Worm (Caenorhabditis elegans) whole organism, early embryonic: ENCODE data around the gene dct-11.

ENCODE experiments used
- B0310.2 ChIP-seq: sonication (generic microtip); optimal IDR thresholded peaks from 2 replicates; lab custom pipeline; 2016; ENCODE audit warnings: mild to moderate bottlenecking, missing genetic modification characterization, missing compliant biosample characterization
- F13C5.2 ChIP-seq: sonication (generic microtip); optimal IDR thresholded peaks from 2 replicates; lab custom pipeline; 2017; ENCODE audit warnings: mild to moderate bottlenecking, missing genetic modification characterization, inconsistent platforms, missing compliant biosample characterization
- aly-1 ChIP-seq: sonication (generic microtip); optimal IDR thresholded peaks from 2 replicates; lab custom pipeline; 2016; ENCODE audit warnings: missing genetic modification characterization, missing compliant biosample characterization
- ama-1 ChIP-seq: fragments of 150-350 bp; optimal IDR thresholded peaks from 2 replicates; lab custom pipeline; 2014
- ceh-13 ChIP-seq: fragments of 200-800 bp; sonication (Bioruptor generic); optimal IDR thresholded peaks from 2 replicates; lab custom pipeline; 2018; ENCODE audit warnings: mild to moderate bottlenecking, missing genetic modification characterization, missing compliant biosample characterization
- ceh-36 ChIP-seq: sonication (generic microtip); optimal IDR thresholded peaks from 2 replicates; lab custom pipeline; 2016; ENCODE audit warnings: missing genetic modification characterization, inconsistent platforms, missing compliant biosample characterization
- ets-7 ChIP-seq: sonication (generic microtip); optimal IDR thresholded peaks from 2 replicates; lab custom pipeline; 2016; ENCODE audit warnings: missing genotype, missing genetic modification characterization, missing compliant biosample characterization
- flt-1 ChIP-seq: fragments of 200-800 bp; sonication (Bioruptor generic); IDR thresholded peaks from 2 replicates; pipeline ENCODE4 v1.3.6; 2022; ENCODE audit warnings: missing genetic modification characterization, missing compliant biosample characterization
- hmbx-1 ChIP-seq: sonication (generic microtip); optimal IDR thresholded peaks from 2 replicates; lab custom pipeline; 2016; ENCODE audit warnings: mild to moderate bottlenecking, missing genetic modification characterization, missing compliant biosample characterization
- hmg-4 ChIP-seq: fragments of 200-800 bp; sonication (Bioruptor generic); optimal IDR thresholded peaks from 2 replicates; lab custom pipeline; 2018; ENCODE audit warnings: mild to moderate bottlenecking, missing genetic modification characterization, missing compliant biosample characterization
- hnd-1 ChIP-seq: sonication (generic microtip); optimal IDR thresholded peaks from 2 replicates; lab custom pipeline; 2016; ENCODE audit warnings: missing genetic modification characterization, missing compliant biosample characterization
- pes-1 ChIP-seq: fragments of 200-800 bp; sonication (Bioruptor generic); IDR thresholded peaks from 2 replicates; pipeline ENCODE4 v1.3.6; 2022; ENCODE audit warnings: missing genetic modification reagents, missing genetic modification characterization, missing compliant biosample characterization
- scrt-1 ChIP-seq: fragments of 200-800 bp; sonication (Bioruptor generic); IDR thresholded peaks from 2 replicates; pipeline ENCODE4 v1.3.6; 2022; ENCODE audit warnings: missing genetic modification characterization, missing compliant biosample characterization
- sea-1 ChIP-seq: fragments of 200-800 bp; sonication (Bioruptor generic); conservative IDR thresholded peaks from 2 replicates; pipeline ENCODE4 v1.3.6; 2022; ENCODE audit warnings: missing genetic modification characterization, missing compliant biosample characterization
- tbx-11 ChIP-seq: fragments of 200-800 bp; sonication (Bioruptor generic); IDR thresholded peaks from 2 replicates; pipeline ENCODE4 v1.3.6; 2022; ENCODE audit warnings: missing genetic modification characterization, missing compliant biosample characterization
- tbx-37 ChIP-seq: fragments of 200-800 bp; sonication (Bioruptor generic); conservative IDR thresholded peaks from 2 replicates; pipeline ENCODE4 v1.3.6; 2022; ENCODE audit warnings: missing genetic modification reagents, missing genetic modification characterization, missing compliant biosample characterization
- tra-4 ChIP-seq: sonication (generic microtip); optimal IDR thresholded peaks from 2 replicates; lab custom pipeline; 2017; ENCODE audit warnings: missing genetic modification characterization, missing compliant biosample characterization

The dct-11 gene

DNA sequence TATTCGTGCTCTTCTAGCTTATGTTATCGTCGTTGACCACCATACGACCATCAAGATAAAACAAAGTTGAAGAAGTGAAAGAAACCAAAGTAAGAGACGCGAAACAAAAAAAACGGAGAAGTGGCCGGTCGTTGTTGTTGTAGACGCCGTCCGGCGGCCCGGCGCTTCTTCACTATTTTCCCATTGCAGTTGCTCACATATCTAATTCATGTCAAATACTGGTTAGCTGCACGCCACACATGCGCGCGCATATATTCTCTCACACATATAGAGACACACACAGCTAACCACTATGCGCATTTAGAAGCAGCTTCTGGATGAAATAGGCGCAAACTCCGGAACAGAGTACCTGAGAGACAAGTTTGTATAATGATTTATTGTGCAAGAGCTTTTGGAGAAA, 28.5 kb upstream of the dct-11 start:
- TF ChIP-seq ceh-13 (GFP tag; lab: Kevin White, UChicago) (no peak), pes-1 (GFP tag; lab: Robert Waterston, UW) (no peak), tra-4 (tag; lab: Kevin White, UChicago) (no peak)

DNA sequence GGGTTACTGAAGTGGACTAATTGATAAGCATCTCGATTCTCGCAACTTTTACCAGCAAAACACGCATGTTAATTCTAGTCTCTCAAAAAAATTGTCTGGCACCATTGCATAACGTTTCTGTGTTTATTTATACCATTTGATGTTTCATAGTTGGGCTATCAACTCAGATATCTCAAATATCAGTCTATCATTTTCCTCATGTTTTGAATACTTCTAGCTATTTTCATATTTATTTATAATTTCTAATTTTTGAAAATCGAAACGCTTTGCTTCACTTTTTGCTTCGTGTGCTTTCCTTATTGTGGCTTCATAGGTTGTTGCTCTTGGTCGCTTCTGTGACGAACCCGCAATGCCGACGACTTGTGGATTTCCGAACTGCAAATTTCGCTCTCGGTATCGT, 22.8 kb upstream of the dct-11 start, which contains the start of gene ctbp-1:
ctbp-1 (plus strand) TSS at position 301 of the 400 bp plus-strand sequence.
- no peak for TF ChIP-seq ceh-13 (GFP tag; lab: Kevin White, UChicago)
- no peak for TF ChIP-seq scrt-1 (GFP tag; lab: Robert Waterston, UW)
- TF ChIP-seq ama-1 (lab: Kevin White, UChicago), result no peak
- no peak for TF ChIP-seq aly-1 (tag; lab: Kevin White, UChicago)
- no peak for TF ChIP-seq hnd-1 (tag; lab: Kevin White, UChicago)
- no peak for TF ChIP-seq pes-1 (GFP tag; lab: Robert Waterston, UW)
- no peak for TF ChIP-seq flt-1 (GFP tag; lab: Robert Waterston, UW)
- no peak for TF ChIP-seq tbx-37 (GFP tag; lab: Robert Waterston, UW)
- no peak for TF ChIP-seq hmg-4
- no peak for TF ChIP-seq F13C5.2 (tag; lab: Kevin White, UChicago)
- no peak for TF ChIP-seq hmbx-1
- TF ChIP-seq tbx-11 (GFP tag; lab: Robert Waterston, UW), result no peak
- TF ChIP-seq tra-4 (tag; lab: Kevin White, UChicago), result no peak
- no peak for TF ChIP-seq ceh-36 (tag; lab: Kevin White, UChicago)
- TF ChIP-seq B0310.2 (tag; lab: Kevin White, UChicago), result no peak
- no peak for TF ChIP-seq sea-1 (GFP tag; lab: Robert Waterston, UW)
- no peak for TF ChIP-seq ets-7 (tag; lab: Kevin White, UChicago)

DNA sequence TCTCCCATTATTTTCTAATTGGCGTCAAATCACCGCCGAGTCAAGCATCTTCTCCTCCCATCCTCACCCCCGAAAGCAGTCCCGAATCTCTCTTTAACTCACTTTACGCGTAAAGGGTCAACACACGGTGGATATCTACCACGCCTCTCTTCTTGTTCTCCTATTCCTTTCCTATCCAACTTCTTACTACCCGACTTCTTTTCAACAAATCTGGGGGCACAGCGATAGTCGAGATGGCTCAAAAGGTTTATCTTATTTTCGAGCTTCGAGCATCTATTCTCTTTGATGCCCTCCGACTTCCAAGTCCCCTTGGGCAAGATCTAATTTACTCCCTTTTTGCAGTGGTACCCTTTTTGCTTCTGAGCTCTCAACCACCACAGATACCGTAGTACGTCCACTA, 19.6 kb upstream of the dct-11 start:
- TF ChIP-seq tra-4 (tag; lab: Kevin White, UChicago) (no peak), sea-1 (GFP tag; lab: Robert Waterston, UW) (no peak), tbx-37 (GFP tag; lab: Robert Waterston, UW) (no peak), aly-1 (tag; lab: Kevin White, UChicago) (no peak), B0310.2 (tag; lab: Kevin White, UChicago) (no peak), F13C5.2 (tag; lab: Kevin White, UChicago) (no peak), hmg-4 (no peak), hnd-1 (tag; lab: Kevin White, UChicago) (no peak), pes-1 (GFP tag; lab: Robert Waterston, UW) (no peak), ama-1 (lab: Kevin White, UChicago) (no peak), scrt-1 (GFP tag; lab: Robert Waterston, UW) (no peak), flt-1 (GFP tag; lab: Robert Waterston, UW) (no peak), ceh-36 (tag; lab: Kevin White, UChicago) (no peak), ets-7 (tag; lab: Kevin White, UChicago) (no peak), hmbx-1 (no peak), tbx-11 (GFP tag; lab: Robert Waterston, UW) (no peak), ceh-13 (GFP tag; lab: Kevin White, UChicago) (no peak)

DNA sequence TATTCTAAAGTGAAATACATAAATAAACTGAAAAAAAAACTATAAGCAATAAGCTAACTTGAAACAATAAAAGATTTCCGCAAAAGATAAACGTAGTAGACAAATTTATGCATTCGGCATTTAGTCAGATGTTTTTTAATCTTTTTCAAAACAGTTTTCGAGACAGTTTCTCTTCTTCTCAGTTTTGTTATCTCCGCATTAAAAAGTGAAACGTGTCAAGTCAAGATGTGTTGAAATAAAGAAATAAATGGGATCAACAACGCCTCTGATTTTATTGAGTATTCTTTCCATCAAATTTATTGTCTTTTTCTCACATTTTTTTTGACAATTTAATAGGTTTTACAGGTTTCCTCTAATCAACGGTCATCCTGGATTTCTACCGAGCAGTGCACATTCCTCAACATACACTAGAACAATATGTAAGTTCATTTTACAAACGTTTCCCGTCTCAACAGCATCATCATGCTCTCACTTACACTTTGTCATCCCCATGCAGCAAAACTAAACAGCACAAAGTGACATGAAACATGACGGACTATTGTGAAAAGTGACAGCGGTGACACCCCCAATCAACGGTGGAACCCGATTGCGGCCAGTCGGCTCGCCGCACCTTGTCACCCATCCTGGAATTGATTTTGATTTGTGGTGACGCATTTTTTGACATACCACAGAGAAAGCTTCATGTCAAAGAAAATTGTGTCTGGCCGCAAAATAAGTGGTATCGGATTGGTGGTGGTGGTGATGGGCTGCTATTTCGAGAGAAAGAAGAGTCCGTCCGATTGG, 15.1 kb upstream of the dct-11 start:
- TF ChIP-seq ceh-13 (GFP tag; lab: Kevin White, UChicago) (no peak), tbx-37 (GFP tag; lab: Robert Waterston, UW) (no peak), hmg-4 (no peak), B0310.2 (tag; lab: Kevin White, UChicago) (no peak)

DNA sequence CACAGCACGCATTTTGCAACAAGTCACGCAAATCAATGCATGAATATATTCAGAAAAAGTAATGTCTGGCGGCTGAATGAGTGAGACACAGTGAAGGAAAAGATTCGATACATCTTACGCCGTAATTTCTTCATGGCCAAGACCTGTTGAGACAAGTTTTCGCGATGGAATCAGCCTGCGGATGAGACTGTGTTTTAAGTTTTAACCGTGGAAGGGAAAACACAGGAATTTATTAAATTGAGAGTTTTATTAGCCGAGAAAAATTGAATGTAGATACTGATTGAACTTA, 14.5 kb upstream of the dct-11 start, which contains the start of gene hog-1:
hog-1 (minus strand) TSS at position 101 of the 289 bp plus-strand sequence.
- TF ChIP-seq F13C5.2 (tag; lab: Kevin White, UChicago), result no peak

DNA sequence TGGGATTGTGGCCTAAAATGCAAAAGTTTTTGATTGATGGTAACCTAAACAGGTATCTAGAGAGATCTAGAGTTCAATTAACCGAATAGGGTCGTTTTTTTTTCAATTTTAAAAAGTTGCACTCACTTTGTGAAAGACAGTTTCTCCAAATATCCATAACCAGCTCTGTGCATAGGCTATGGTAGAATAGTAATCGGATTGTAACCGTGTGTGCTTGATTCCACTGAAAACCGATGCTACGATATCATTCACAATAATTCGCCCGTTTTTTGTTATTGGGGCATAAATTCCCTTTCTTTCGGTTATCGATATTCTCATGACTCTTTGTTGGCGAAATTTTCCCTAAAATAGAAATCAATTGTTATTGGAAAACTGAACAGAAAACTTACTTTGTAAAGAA, 12.5 kb upstream of the dct-11 start:
- TF ChIP-seq flt-1 (GFP tag; lab: Robert Waterston, UW) (no peak), hnd-1 (tag; lab: Kevin White, UChicago) (no peak), hmg-4 (no peak), tbx-37 (GFP tag; lab: Robert Waterston, UW) (no peak), tbx-11 (GFP tag; lab: Robert Waterston, UW) (no peak), aly-1 (tag; lab: Kevin White, UChicago) (no peak)

DNA sequence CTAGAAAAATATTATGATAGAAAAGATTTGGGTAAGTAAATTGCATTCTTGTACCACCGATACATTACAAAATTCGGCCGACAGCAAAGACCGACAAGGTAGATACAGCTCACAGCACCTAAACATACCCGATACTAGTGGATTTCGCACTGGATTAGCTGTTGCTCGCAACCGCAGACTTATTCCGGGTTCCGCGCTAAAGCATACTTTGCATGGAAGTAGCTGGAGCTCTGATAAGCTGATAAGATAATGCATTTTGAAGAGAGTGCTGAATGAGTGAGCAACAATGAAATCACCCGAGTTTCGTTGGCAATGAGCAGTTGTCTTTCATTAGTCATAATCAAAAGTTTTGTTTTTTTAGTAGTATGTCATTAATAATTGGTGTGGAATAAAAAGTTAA, 10.9 kb upstream of the dct-11 start:
- no peak for TF ChIP-seq tra-4 (tag; lab: Kevin White, UChicago)
- no peak for TF ChIP-seq hmbx-1
- no peak for TF ChIP-seq flt-1 (GFP tag; lab: Robert Waterston, UW)
- no peak for TF ChIP-seq ceh-13 (GFP tag; lab: Kevin White, UChicago)
- TF ChIP-seq tbx-11 (GFP tag; lab: Robert Waterston, UW), result no peak
- TF ChIP-seq ets-7 (tag; lab: Kevin White, UChicago), result no peak
- TF ChIP-seq sea-1 (GFP tag; lab: Robert Waterston, UW), result no peak

DNA sequence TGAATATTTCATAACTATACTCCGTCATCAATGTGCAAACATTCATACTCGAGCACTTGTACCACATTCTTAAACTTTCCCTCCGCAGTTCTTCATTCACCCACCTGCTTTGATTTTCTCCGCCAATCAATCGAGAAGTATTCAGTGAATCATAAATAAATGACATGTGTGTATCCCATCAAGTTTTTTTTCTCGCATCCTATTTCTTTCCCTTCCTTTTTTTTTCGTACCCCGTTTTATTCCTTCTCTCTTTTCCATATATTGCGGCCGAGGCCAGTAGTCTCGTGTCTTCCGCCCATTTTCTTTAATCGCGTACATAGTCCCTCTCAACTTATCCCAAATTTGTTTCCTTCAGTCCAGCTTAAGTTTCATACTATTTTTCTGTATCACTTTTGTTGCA, 9.1 kb upstream of the dct-11 start, which contains the start of gene atat-2:
atat-2 (plus strand) TSS at position 398 of the 400 bp plus-strand sequence.
- no peak for TF ChIP-seq hmbx-1
- TF ChIP-seq B0310.2 (tag; lab: Kevin White, UChicago), result no peak
